Fruit fly (Drosophila melanogaster) whole organism, pupa: ENCODE results near the gene Tbca.

Experiments
- CG10348 ChIP-seq: fragments of 200-800 bp; sonication (Bioruptor generic); IDR thresholded peaks from 2 replicates; pipeline ENCODE4 v1.3.6; 2022; ENCODE audit warnings: missing biosample characterization, missing genetic modification characterization
- CG13204 ChIP-seq: fragments of 200-800 bp; sonication (Bioruptor generic); optimal IDR thresholded peaks from 2 replicates; lab custom pipeline; 2018; ENCODE audit warnings: missing biosample characterization, mild to moderate bottlenecking, missing genetic modification characterization, moderate library complexity
- CG34367 ChIP-seq: fragments of 200-800 bp; sonication (Bioruptor generic); optimal IDR thresholded peaks from 2 replicates; lab custom pipeline; 2018; ENCODE audit warnings: missing biosample characterization, mild to moderate bottlenecking, missing genetic modification characterization
- Snoo ChIP-seq: fragments of 200-800 bp; sonication (Bioruptor generic); optimal IDR thresholded peaks from 3 replicates; lab custom pipeline; 2017; ENCODE audit warnings: missing biosample characterization, mild to moderate bottlenecking, missing genetic modification characterization, inconsistent platforms

dm6 chr3R:31718168-31718565 lies 25.1 kb upstream of the Tbca start:
- TF ChIP-seq CG10348 (GFP tag; lab: Robert Waterston, UW): no peak
- TF ChIP-seq CG34367 (tag; lab: Kevin White, UChicago): no peak
- TF ChIP-seq CG13204 (GFP tag; lab: Kevin White, UChicago): no peak
- peak; percentile 17 for TF ChIP-seq Snoo (tag; lab: Kevin White, UChicago)
